Worm (Caenorhabditis elegans): ENCODE data around the gene E04F6.15.
A peak's percentile ranks its signal among the peaks of the same experiment; 100 is the strongest.

The E04F6.15 gene

DNA sequence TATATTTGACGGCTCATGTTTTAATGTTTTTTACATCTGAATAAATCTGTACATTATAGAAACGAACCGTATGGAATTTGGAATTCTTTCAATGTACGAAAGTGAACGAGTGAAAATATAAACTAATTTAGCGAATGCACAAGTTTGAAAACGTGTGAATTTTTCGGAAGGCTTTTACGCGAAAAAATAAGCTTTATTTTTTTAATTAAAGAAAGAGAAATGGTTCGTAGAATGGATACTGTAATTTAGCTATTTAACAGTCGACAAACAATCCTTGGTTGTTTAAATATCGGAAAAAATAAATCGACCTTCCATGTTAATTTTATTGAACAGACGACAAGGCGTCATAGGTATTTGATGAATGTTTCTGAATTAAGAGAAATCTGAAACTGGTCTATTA, 14.5 kb downstream of the E04F6.15 start, which contains the start of gene acdh-12:
acdh-12 (minus strand) TSS at position 101 of the 400 bp plus-strand sequence.
- TF ChIP-seq W03F9.2 (tag; optimal IDR thresholded peaks at IDR 0.05) (no peak), him-1 (tag; optimal IDR thresholded peaks at IDR 0.05) (no peak), dao-5 (tag; optimal IDR thresholded peaks at IDR 0.05) (no peak)

DNA sequence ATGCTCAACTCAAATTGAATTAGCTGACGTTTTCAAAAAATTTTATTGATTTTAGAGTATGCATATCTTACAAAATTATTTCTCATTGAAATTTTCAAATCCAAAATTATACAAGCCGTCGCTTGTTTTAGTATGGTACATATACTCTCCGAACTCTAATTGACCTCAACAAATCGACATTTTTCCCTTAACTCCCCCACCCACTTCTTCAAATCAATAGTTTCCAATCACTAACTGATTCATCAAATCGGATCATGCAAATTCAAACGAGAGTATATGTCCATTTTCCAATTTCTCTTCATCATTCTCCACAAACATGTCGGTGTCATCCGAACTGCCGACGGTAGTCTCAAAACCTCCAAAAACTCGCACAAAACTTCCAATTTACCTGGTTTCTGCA, 21.0 kb downstream of the E04F6.15 start, which contains the start of gene E04F6.4:
E04F6.4 (plus strand) TSS at position 301 of the 400 bp plus-strand sequence.
- no peak for TF ChIP-seq W03F9.2 (tag; optimal IDR thresholded peaks at IDR 0.05)
- TF ChIP-seq him-1 (tag; optimal IDR thresholded peaks at IDR 0.05) = no peak
- TF ChIP-seq dao-5 (tag; optimal IDR thresholded peaks at IDR 0.05) = no peak

- TF ChIP-seq dao-5 (tag; optimal IDR thresholded peaks at IDR 0.05) = no peak
Observed at ce11 chrII:7187110-7187509, 23.0 kb downstream of the E04F6.15 start, which contains the start of gene C27H5.6. TSS of gene C27H5.6 (minus strand) at chrII:7187210.

ce11 chrII:7186117-7186516, 24.0 kb downstream of the E04F6.15 start:
- TF ChIP-seq dao-5 (tag; optimal IDR thresholded peaks at IDR 0.05) (no peak), W03F9.2 (tag; optimal IDR thresholded peaks at IDR 0.05) (no peak), him-1 (tag; optimal IDR thresholded peaks at IDR 0.05) (no peak)

- TF ChIP-seq dao-5 (tag; optimal IDR thresholded peaks at IDR 0.05) (peak; percentile 94), him-1 (tag; optimal IDR thresholded peaks at IDR 0.05) (peak; percentile 80), W03F9.2 (tag; optimal IDR thresholded peaks at IDR 0.05) (peak; percentile 51)
Observed at ce11 chrII:7183493-7184272, 26.4 kb downstream of the E04F6.15 start, which contains the start of gene pdl-1. TSS of gene pdl-1 (plus strand) at chrII:7183801.

DNA sequence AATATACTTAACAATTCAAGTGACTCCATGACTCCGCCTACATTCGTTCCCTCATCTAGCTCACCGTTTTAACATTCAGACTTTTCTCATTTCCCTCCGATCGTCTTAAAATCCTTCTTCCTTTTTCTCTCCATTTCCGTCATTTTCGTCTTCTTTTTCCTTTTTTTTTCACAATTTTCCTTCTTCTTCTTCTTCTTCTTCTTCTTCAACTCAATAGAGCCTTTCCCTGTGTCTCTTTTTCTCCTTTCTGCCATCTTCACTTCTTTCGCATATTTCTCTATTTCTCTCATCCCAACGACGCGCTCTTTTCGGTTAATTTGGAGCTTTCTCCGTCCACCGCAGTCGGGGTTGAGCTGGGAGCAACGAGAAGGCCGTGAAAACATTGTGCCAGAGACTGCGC, 27.5 kb downstream of the E04F6.15 start:
- TF ChIP-seq W03F9.2 (tag; optimal IDR thresholded peaks at IDR 0.05) (no peak), dao-5 (tag; optimal IDR thresholded peaks at IDR 0.05) (no peak), him-1 (tag; optimal IDR thresholded peaks at IDR 0.05) (no peak)

ce11 chrII:7176108-7176507, 34.0 kb downstream of the E04F6.15 start:
- no peak for TF ChIP-seq dao-5 (tag; optimal IDR thresholded peaks at IDR 0.05)
- TF ChIP-seq W03F9.2 (tag; optimal IDR thresholded peaks at IDR 0.05) = no peak

- no peak for TF ChIP-seq W03F9.2 (tag; optimal IDR thresholded peaks at IDR 0.05)
- TF ChIP-seq dao-5 (tag; optimal IDR thresholded peaks at IDR 0.05) = no peak
- no peak for TF ChIP-seq him-1 (tag; optimal IDR thresholded peaks at IDR 0.05)
Observed at ce11 chrII:7174843-7175242, 35.2 kb downstream of the E04F6.15 start, which contains the start of gene glc-4. TSS of gene glc-4 (minus strand) at chrII:7174943.

- no peak for TF ChIP-seq W03F9.2 (tag; optimal IDR thresholded peaks at IDR 0.05)
- TF ChIP-seq him-1 (tag; optimal IDR thresholded peaks at IDR 0.05) = no peak
- TF ChIP-seq dao-5 (tag; optimal IDR thresholded peaks at IDR 0.05) = no peak
Observed at ce11 chrII:7171305-7171998, 38.6 kb downstream of the E04F6.15 start, which contains the start of gene dyf-13. TSS of gene dyf-13 (minus strand) at chrII:7171355.

ce11 chrII:7168712-7169111, 41.4 kb downstream of the E04F6.15 start, which contains the start of gene col-36:
TSS of gene col-36 (minus strand) at chrII:7168812.
- no peak for TF ChIP-seq him-1 (tag; optimal IDR thresholded peaks at IDR 0.05)
- no peak for TF ChIP-seq W03F9.2 (tag; optimal IDR thresholded peaks at IDR 0.05)
- no peak for TF ChIP-seq dao-5 (tag; optimal IDR thresholded peaks at IDR 0.05)

DNA sequence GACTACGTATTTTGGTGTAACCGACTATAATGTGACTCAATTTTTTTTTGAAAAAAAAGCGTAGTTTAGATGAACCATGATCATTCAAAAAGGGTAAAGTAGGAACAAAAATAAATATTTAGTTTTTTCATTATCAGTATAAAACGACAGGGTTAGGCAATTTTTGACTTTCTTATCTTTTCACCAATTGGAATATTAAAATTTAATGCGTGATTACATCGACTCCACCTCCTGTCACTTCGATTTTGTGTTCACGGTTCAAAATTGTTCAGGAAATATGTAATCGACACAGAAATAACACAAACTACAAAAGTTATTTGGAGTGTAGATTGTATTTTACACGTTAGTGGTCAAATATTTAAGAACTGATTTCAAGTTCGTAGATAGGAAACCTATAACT, 43.3 kb downstream of the E04F6.15 start:
- TF ChIP-seq dao-5 (tag; optimal IDR thresholded peaks at IDR 0.05) (no peak), W03F9.2 (tag; optimal IDR thresholded peaks at IDR 0.05) (no peak)

DNA sequence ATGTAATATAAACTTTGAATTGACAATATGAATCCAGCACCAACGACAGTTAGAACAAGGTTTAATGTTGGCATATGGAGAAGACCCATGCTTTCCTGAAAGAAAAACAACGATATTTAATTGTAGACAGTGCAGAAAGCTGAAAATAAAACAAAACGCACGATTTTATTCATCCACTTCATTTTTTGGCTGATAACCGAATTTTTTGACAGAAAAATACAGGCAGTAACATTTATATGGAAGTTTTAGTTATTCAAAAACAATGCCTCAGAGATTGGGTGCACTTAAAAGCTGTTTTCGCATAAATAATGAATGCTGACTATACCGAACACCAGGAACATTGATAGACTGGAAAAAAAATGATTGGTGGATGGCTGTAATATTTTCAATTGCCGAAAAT, 44.3 kb downstream of the E04F6.15 start, which contains the start of gene mfsd-13.2:
mfsd-13.2 (minus strand) TSS at position 101 of the 400 bp plus-strand sequence.
- no peak for TF ChIP-seq dao-5 (tag; optimal IDR thresholded peaks at IDR 0.05)
- no peak for TF ChIP-seq him-1 (tag; optimal IDR thresholded peaks at IDR 0.05)
- no peak for TF ChIP-seq W03F9.2 (tag; optimal IDR thresholded peaks at IDR 0.05)

- TF ChIP-seq W03F9.2 (tag; optimal IDR thresholded peaks at IDR 0.05) (no peak), dao-5 (tag; optimal IDR thresholded peaks at IDR 0.05) (no peak), him-1 (tag; optimal IDR thresholded peaks at IDR 0.05) (no peak)
Observed at ce11 chrII:7161512-7161911, 48.6 kb downstream of the E04F6.15 start, which contains the start of gene C27H5.12. TSS of gene C27H5.12 (minus strand) at chrII:7161612.

Measured in whole organism, L4/young adult.